In the genomic region with DNA sequence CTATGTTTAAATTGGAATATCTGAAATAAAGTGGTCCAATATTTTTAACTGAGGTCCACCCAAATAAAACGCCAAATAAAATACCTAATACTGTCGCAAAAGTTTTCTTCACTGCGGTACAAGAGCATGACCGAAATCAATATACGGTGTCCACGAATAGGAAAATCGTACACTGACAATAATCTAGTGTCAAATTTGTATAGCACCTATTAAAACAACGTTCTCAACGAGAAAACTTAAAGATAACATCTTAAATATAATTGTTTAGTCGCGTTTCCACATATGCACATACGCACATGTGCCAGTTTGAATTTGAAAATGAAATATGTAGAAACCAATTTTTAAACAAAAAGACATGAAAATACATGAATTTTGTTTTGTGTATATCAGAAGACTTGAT, we compare ENCODE assay signal across 1 fruit fly cellular context.
TF ChIP-seq lines count a peak whose summit lies in the region.

No protein-coding gene starts in this region.

TF ChIP-seq in whole organism, embryonic, 481 proteins besides CTCF, POLR2A, EP300 and RAD21 (continued from another document and continues in another):
- no peak for TF ChIP-seq Atf6 (GFP tag; IDR thresholded peaks at IDR 0.05; lab: Robert Waterston, UW)
- peak; percentile 73 for TF ChIP-seq CG8924 (tag; optimal IDR thresholded peaks at IDR 0.05; lab: Kevin White, UChicago)
- no peak for TF ChIP-seq CG6791 (GFP tag; IDR thresholded peaks at IDR 0.05; lab: Robert Waterston, UW; ENCODE audit: partially characterized antibody)
- no peak for TF ChIP-seq BEAF-32 (GFP tag; optimal IDR thresholded peaks at IDR 0.05; lab: Kevin White, UChicago)
- peak; percentile 73 for TF ChIP-seq CG30020 (tag; optimal IDR thresholded peaks at IDR 0.05; lab: Kevin White, UChicago)
- TF ChIP-seq Hsf (GFP tag; optimal IDR thresholded peaks at IDR 0.05; lab: Kevin White, UChicago): peak; percentile 77
- TF ChIP-seq CG14441 (GFP tag; IDR thresholded peaks at IDR 0.05; lab: Robert Waterston, UW): no peak
- TF ChIP-seq CG3847 (GFP tag; IDR thresholded peaks at IDR 0.05; lab: Robert Waterston, UW): no peak; the same call in 1 of the 2 replicates
- peak; percentile 58 for TF ChIP-seq oc (tag; optimal IDR thresholded peaks at IDR 0.05; lab: Kevin White, UChicago)
- TF ChIP-seq CG11085 (GFP tag; IDR thresholded peaks at IDR 0.05; lab: Robert Waterston, UW): no peak
- no peak for TF ChIP-seq sisA (GFP tag; IDR thresholded peaks at IDR 0.05; lab: Robert Waterston, UW)
- peak; percentile 59 for TF ChIP-seq CG18476 (GFP tag; optimal IDR thresholded peaks at IDR 0.05; lab: Kevin White, UChicago)
- no peak for TF ChIP-seq Bdp1 (GFP tag; optimal IDR thresholded peaks at IDR 0.05; lab: Kevin White, UChicago)
- TF ChIP-seq CkIIα-i1 (GFP tag; IDR thresholded peaks at IDR 0.05; lab: Robert Waterston, UW): no peak
- TF ChIP-seq Xrp1 (GFP tag; IDR thresholded peaks at IDR 0.05; lab: Robert Waterston, UW): no peak; the same call in 1 of the 2 replicates
- no peak for TF ChIP-seq NK7.1 (GFP tag; optimal IDR thresholded peaks at IDR 0.05; lab: Kevin White, UChicago)
- TF ChIP-seq knrl (GFP tag; IDR thresholded peaks at IDR 0.05; lab: Robert Waterston, UW; ENCODE audit: partially characterized antibody): no peak
- TF ChIP-seq Nf-YC (tag; optimal IDR thresholded peaks at IDR 0.05; lab: Kevin White, UChicago): peak; percentile 59
- peak; percentile 54 for TF ChIP-seq CG1602 (GFP tag; optimal IDR thresholded peaks at IDR 0.05; lab: Kevin White, UChicago)
- peak; percentile 68 for TF ChIP-seq ems (GFP tag; optimal IDR thresholded peaks at IDR 0.05; lab: Kevin White, UChicago)
- peak; percentile 84 for TF ChIP-seq CG2678 (tag; optimal IDR thresholded peaks at IDR 0.05; lab: Kevin White, UChicago)
- no peak for TF ChIP-seq CG4730 (GFP tag; IDR thresholded peaks at IDR 0.05; lab: Robert Waterston, UW)
- peak; percentile 67 for TF ChIP-seq CG1603 (tag; optimal IDR thresholded peaks at IDR 0.05; lab: Kevin White, UChicago)
- no peak for TF ChIP-seq ab (GFP tag; optimal IDR thresholded peaks at IDR 0.05; lab: Kevin White, UChicago)
- TF ChIP-seq ken (GFP tag; IDR thresholded peaks at IDR 0.05; lab: Robert Waterston, UW): no peak
- TF ChIP-seq Ets65A (GFP tag; lab: Kevin White, UChicago): peak; percentile 95
- TF ChIP-seq pb (GFP tag; optimal IDR thresholded peaks at IDR 0.05; lab: Kevin White, UChicago): peak; percentile 45
- TF ChIP-seq stwl (tag; optimal IDR thresholded peaks at IDR 0.05; lab: Kevin White, UChicago): peak; percentile 14
- 0 out of 3 replicates have a peak, but pooled peaks have one; percentile 58 for TF ChIP-seq CG2199 (GFP tag; IDR thresholded peaks at IDR 0.05; lab: Robert Waterston, UW)
- peak; percentile 69 for TF ChIP-seq CG6689 (GFP tag; IDR thresholded peaks at IDR 0.05; lab: Robert Waterston, UW)
- peak; percentile 62 for TF ChIP-seq Fer3 (tag; optimal IDR thresholded peaks at IDR 0.05; lab: Kevin White, UChicago)
- TF ChIP-seq CG12769 (tag; optimal IDR thresholded peaks at IDR 0.05; lab: Kevin White, UChicago): peak; percentile 44
- TF ChIP-seq CG10209 (GFP tag; optimal IDR thresholded peaks at IDR 0.05; lab: Kevin White, UChicago): peak; percentile 64
- no peak; the same call in 1 of the 2 replicates for TF ChIP-seq E2f1 (GFP tag; IDR thresholded peaks at IDR 0.05; lab: Robert Waterston, UW)
- TF ChIP-seq CG33557 (GFP tag; optimal IDR thresholded peaks at IDR 0.05; lab: Kevin White, UChicago): peak; percentile 74
- peak; percentile 31 for TF ChIP-seq CrebB (tag; optimal IDR thresholded peaks at IDR 0.05; lab: Kevin White, UChicago)
- no peak for TF ChIP-seq B-H1 (GFP tag; IDR thresholded peaks at IDR 0.05; lab: Robert Waterston, UW)
- TF ChIP-seq Atf-2 (GFP tag; optimal IDR thresholded peaks at IDR 0.05; lab: Kevin White, UChicago): peak; percentile 73
- no peak for TF ChIP-seq CG34376 (GFP tag; optimal IDR thresholded peaks at IDR 0.05; lab: Kevin White, UChicago)
- TF ChIP-seq ato (GFP tag; IDR thresholded peaks at IDR 0.05; lab: Robert Waterston, UW; ENCODE audit: partially characterized antibody): no peak
- TF ChIP-seq cad (GFP tag; optimal IDR thresholded peaks at IDR 0.05; lab: Kevin White, UChicago): no peak
- no peak for TF ChIP-seq Hr39 (optimal IDR thresholded peaks at IDR 0.05; lab: Kevin White, UChicago)
- TF ChIP-seq Spps (tag; optimal IDR thresholded peaks at IDR 0.05; lab: Kevin White, UChicago): peak; percentile 54
- no peak for TF ChIP-seq abd-A (tag; optimal IDR thresholded peaks at IDR 0.05; lab: Kevin White, UChicago)
- TF ChIP-seq ase (GFP tag; IDR thresholded peaks at IDR 0.05; lab: Robert Waterston, UW): no peak
- TF ChIP-seq Bteb2 (GFP tag; optimal IDR thresholded peaks at IDR 0.05; lab: Kevin White, UChicago): no peak
- peak; percentile 49 for TF ChIP-seq Antp (GFP tag; optimal IDR thresholded peaks at IDR 0.05; lab: Kevin White, UChicago)
- TF ChIP-seq pzg (GFP tag; optimal IDR thresholded peaks at IDR 0.05; lab: Kevin White, UChicago): peak; percentile 14
- no peak for TF ChIP-seq otp (GFP tag; IDR thresholded peaks at IDR 0.05; lab: Robert Waterston, UW)
- TF ChIP-seq CG16813 (GFP tag; IDR thresholded peaks at IDR 0.05; lab: Robert Waterston, UW; ENCODE audit: partially characterized antibody): no peak
- TF ChIP-seq gfzf (GFP tag; optimal IDR thresholded peaks at IDR 0.05; lab: Kevin White, UChicago): peak; percentile 33
- TF ChIP-seq Lpt (GFP tag; optimal IDR thresholded peaks at IDR 0.05; lab: Kevin White, UChicago): no peak
- peak; percentile 75 for TF ChIP-seq kni (GFP tag; optimal IDR thresholded peaks at IDR 0.05; lab: Kevin White, UChicago)
- TF ChIP-seq kah (GFP tag; optimal IDR thresholded peaks at IDR 0.05; lab: Kevin White, UChicago): peak; percentile 50
- peak; percentile 76 for TF ChIP-seq grau (tag; optimal IDR thresholded peaks at IDR 0.05; lab: Kevin White, UChicago)
- peak; percentile 52 for TF ChIP-seq Hmr (GFP tag; optimal IDR thresholded peaks at IDR 0.05; lab: Kevin White, UChicago)
- peak; percentile 53 for TF ChIP-seq bcd (GFP tag; optimal IDR thresholded peaks at IDR 0.05; lab: Kevin White, UChicago)
- TF ChIP-seq CG17328 (GFP tag; IDR thresholded peaks at IDR 0.05; lab: Robert Waterston, UW): peak; percentile 34
- TF ChIP-seq run (tag; optimal IDR thresholded peaks at IDR 0.05; lab: Kevin White, UChicago): no peak
- peak; percentile 79 for TF ChIP-seq CG11504 (tag; optimal IDR thresholded peaks at IDR 0.05; lab: Kevin White, UChicago)
- TF ChIP-seq CG7556 (GFP tag; optimal IDR thresholded peaks at IDR 0.05; lab: Kevin White, UChicago): peak; percentile 67
- TF ChIP-seq CG2116 (GFP tag; optimal IDR thresholded peaks at IDR 0.05; lab: Kevin White, UChicago): peak; percentile 32
- peak; percentile 53 for TF ChIP-seq BtbVII (GFP tag; optimal IDR thresholded peaks at IDR 0.05; lab: Kevin White, UChicago)
- no peak for TF ChIP-seq luna (GFP tag; optimal IDR thresholded peaks at IDR 0.05; lab: Kevin White, UChicago)
- TF ChIP-seq CG1024 (GFP tag; IDR thresholded peaks at IDR 0.05; lab: Robert Waterston, UW): 0 out of 2 replicates have a peak, but pooled peaks have one; percentile 24
- no peak for TF ChIP-seq CG1792 (GFP tag; optimal IDR thresholded peaks at IDR 0.05; lab: Kevin White, UChicago)
- peak; percentile 64 to 75 for TF ChIP-seq chif (GFP tag; optimal IDR thresholded peaks at IDR 0.05; lab: Kevin White, UChicago)
- TF ChIP-seq CG9215 (GFP tag; IDR thresholded peaks at IDR 0.05; lab: Robert Waterston, UW): no peak; the same call in 1 of the 2 replicates
- peak; percentile 41 for TF ChIP-seq pho (GFP tag; optimal IDR thresholded peaks at IDR 0.05; lab: Kevin White, UChicago)
- TF ChIP-seq vvl (GFP tag; IDR thresholded peaks at IDR 0.05; lab: Robert Waterston, UW): no peak; the same call in none of the 2 replicates
- TF ChIP-seq CG8765 (GFP tag; IDR thresholded peaks at IDR 0.05; lab: Robert Waterston, UW): no peak; the same call in 1 of the 2 replicates
- TF ChIP-seq tgo (GFP tag; IDR thresholded peaks at IDR 0.05; lab: Robert Waterston, UW): peak; percentile 47; the same call in 1 of the 3 replicates
- no peak for TF ChIP-seq CG17612 (GFP tag; IDR thresholded peaks at IDR 0.05; lab: Robert Waterston, UW)
- TF ChIP-seq sna (GFP tag; IDR thresholded peaks at IDR 0.05; lab: Robert Waterston, UW; ENCODE audit: partially characterized antibody): no peak
- TF ChIP-seq CG13424 (tag; optimal IDR thresholded peaks at IDR 0.05; lab: Kevin White, UChicago): peak; percentile 81
- no peak for TF ChIP-seq gcm2 (GFP tag; optimal IDR thresholded peaks at IDR 0.05; lab: Kevin White, UChicago)
- peak; percentile 36 for TF ChIP-seq CG10147 (GFP tag; optimal IDR thresholded peaks at IDR 0.05; lab: Kevin White, UChicago)
- no peak for TF ChIP-seq hb (GFP tag; IDR thresholded peaks at IDR 0.05; lab: Robert Waterston, UW; ENCODE audit: partially characterized antibody)
- TF ChIP-seq CG11695 (GFP tag; IDR thresholded peaks at IDR 0.05; lab: Robert Waterston, UW): no peak
- TF ChIP-seq Hmx (GFP tag; optimal IDR thresholded peaks at IDR 0.05; lab: Kevin White, UChicago): no peak
- TF ChIP-seq CG2129 (GFP tag; IDR thresholded peaks at IDR 0.05; lab: Robert Waterston, UW; ENCODE audit: partially characterized antibody): no peak
- peak; percentile 78 for TF ChIP-seq CG17829 (tag; optimal IDR thresholded peaks at IDR 0.05; lab: Kevin White, UChicago)
- peak; percentile 70 for TF ChIP-seq Max (GFP tag; optimal IDR thresholded peaks at IDR 0.05; lab: Kevin White, UChicago)
- peak; percentile 57 for TF ChIP-seq CG18764 (GFP tag; optimal IDR thresholded peaks at IDR 0.05; lab: Kevin White, UChicago)
- TF ChIP-seq CG4404 (GFP tag; IDR thresholded peaks at IDR 0.05; lab: Robert Waterston, UW): no peak
- TF ChIP-seq scrt (GFP tag; optimal IDR thresholded peaks at IDR 0.05; lab: Kevin White, UChicago): peak; percentile 15
- no peak for TF ChIP-seq CG17912 (GFP tag; optimal IDR thresholded peaks at IDR 0.05; lab: Kevin White, UChicago)
- TF ChIP-seq CG2202 (tag; optimal IDR thresholded peaks at IDR 0.05; lab: Kevin White, UChicago): peak; percentile 47
- peak; percentile 26 for TF ChIP-seq p53 (GFP tag; optimal IDR thresholded peaks at IDR 0.05; lab: Kevin White, UChicago)
- TF ChIP-seq CG30403 (GFP tag; optimal IDR thresholded peaks at IDR 0.05; lab: Kevin White, UChicago): peak; percentile 73
- TF ChIP-seq Dad (GFP tag; optimal IDR thresholded peaks at IDR 0.05; lab: Kevin White, UChicago): peak; percentile 37
- TF ChIP-seq Ada2b (GFP tag; IDR thresholded peaks at IDR 0.05; lab: Robert Waterston, UW): no peak; the same call in 1 of the 2 replicates
- no peak for TF ChIP-seq Dll (GFP tag; IDR thresholded peaks at IDR 0.05; lab: Robert Waterston, UW; ENCODE audit: partially characterized antibody)
- TF ChIP-seq CG11696 (GFP tag; IDR thresholded peaks at IDR 0.05; lab: Robert Waterston, UW): no peak
- peak; percentile 71 for TF ChIP-seq tio (GFP tag; optimal IDR thresholded peaks at IDR 0.05; lab: Kevin White, UChicago)
- TF ChIP-seq tap (tag; optimal IDR thresholded peaks at IDR 0.05; lab: Kevin White, UChicago): peak; percentile 46
- peak; percentile 76 for TF ChIP-seq nerfin-1 (tag; optimal IDR thresholded peaks at IDR 0.05; lab: Kevin White, UChicago)
- peak; percentile 87 for TF ChIP-seq CG10979 (tag; optimal IDR thresholded peaks at IDR 0.05; lab: Kevin White, UChicago)
- TF ChIP-seq Hr3 (GFP tag; optimal IDR thresholded peaks at IDR 0.05; lab: Kevin White, UChicago): peak; percentile 63
- no peak for TF ChIP-seq sim (GFP tag; IDR thresholded peaks at IDR 0.05; lab: Robert Waterston, UW)
- TF ChIP-seq gro (GFP tag; optimal IDR thresholded peaks at IDR 0.05; lab: Kevin White, UChicago): peak; percentile 63
- TF ChIP-seq Lhr (GFP tag; optimal IDR thresholded peaks at IDR 0.05; lab: Kevin White, UChicago): peak; percentile 21
- TF ChIP-seq dm (GFP tag; optimal IDR thresholded peaks at IDR 0.05; lab: Kevin White, UChicago): peak; percentile 18
- TF ChIP-seq H2.0 (GFP tag; IDR thresholded peaks at IDR 0.05; lab: Robert Waterston, UW): no peak
- TF ChIP-seq Fer1 (GFP tag; optimal IDR thresholded peaks at IDR 0.05; lab: Kevin White, UChicago): peak; percentile 54
- TF ChIP-seq zfh1 (GFP tag; IDR thresholded peaks at IDR 0.05; lab: Robert Waterston, UW): no peak
- TF ChIP-seq CG11723 (GFP tag; optimal IDR thresholded peaks at IDR 0.05; lab: Kevin White, UChicago): no peak
- no peak; the same call in 1 of the 2 replicates for TF ChIP-seq ttk (GFP tag; IDR thresholded peaks at IDR 0.05; lab: Robert Waterston, UW)
- peak; percentile 82 for TF ChIP-seq CG18262 (tag; optimal IDR thresholded peaks at IDR 0.05; lab: Kevin White, UChicago)
- TF ChIP-seq peb (GFP tag; IDR thresholded peaks at IDR 0.05; lab: Robert Waterston, UW): no peak
- TF ChIP-seq CG32532 (GFP tag; IDR thresholded peaks at IDR 0.05; lab: Robert Waterston, UW): no peak
- no peak for TF ChIP-seq toy (GFP tag; IDR thresholded peaks at IDR 0.05; lab: Robert Waterston, UW)
- peak in 1 of 2 experiments; percentile 15 for TF ChIP-seq Hr78 (GFP tag; optimal IDR thresholded peaks at IDR 0.05; lab: Kevin White, UChicago)
- TF ChIP-seq CG11093 (GFP tag; IDR thresholded peaks at IDR 0.05; lab: Robert Waterston, UW): peak; percentile 63
- no peak for TF ChIP-seq dan (GFP tag; IDR thresholded peaks at IDR 0.05; lab: Robert Waterston, UW)
- no peak for TF ChIP-seq CG7745 (tag; optimal IDR thresholded peaks at IDR 0.05; lab: Kevin White, UChicago)
- peak; percentile 5 for TF ChIP-seq pfk (GFP tag; optimal IDR thresholded peaks at IDR 0.05; lab: Kevin White, UChicago)
- TF ChIP-seq pita (GFP tag; optimal IDR thresholded peaks at IDR 0.05; lab: Kevin White, UChicago): no peak
- no peak for TF ChIP-seq aop (GFP tag; IDR thresholded peaks at IDR 0.05; lab: Robert Waterston, UW)
- TF ChIP-seq PHDP (tag; optimal IDR thresholded peaks at IDR 0.05; lab: Kevin White, UChicago): peak; percentile 81
- TF ChIP-seq CG1529 (GFP tag; optimal IDR thresholded peaks at IDR 0.05; lab: Kevin White, UChicago): peak; percentile 64
- peak; percentile 31 for TF ChIP-seq Mad (GFP tag; optimal IDR thresholded peaks at IDR 0.05; lab: Kevin White, UChicago)
- peak; percentile 49 for TF ChIP-seq CG9437 (GFP tag; optimal IDR thresholded peaks at IDR 0.05; lab: Kevin White, UChicago)
- peak; percentile 59 for TF ChIP-seq esg (GFP tag; conservative IDR thresholded peaks at IDR 0.05; lab: Robert Waterston, UW)
- TF ChIP-seq fd64A (GFP tag; optimal IDR thresholded peaks at IDR 0.05; lab: Kevin White, UChicago): no peak
- no peak for TF ChIP-seq amos (GFP tag; IDR thresholded peaks at IDR 0.05; lab: Robert Waterston, UW; ENCODE audit: partially characterized antibody)
- peak; percentile 48 for TF ChIP-seq sug (tag; optimal IDR thresholded peaks at IDR 0.05; lab: Kevin White, UChicago)
- no peak for TF ChIP-seq C15 (GFP tag; IDR thresholded peaks at IDR 0.05; lab: Robert Waterston, UW)
